Fruit fly (Drosophila melanogaster) whole organism, embryonic: ENCODE measurements around the gene CNPYb.

ENCODE experiments used
- Asciz ChIP-seq: fragments of 200-800 bp; sonication (Bioruptor generic); optimal IDR thresholded peaks from 2 replicates; lab custom pipeline; 2017; ENCODE audit warnings: missing biosample characterization, mild to moderate bottlenecking, missing genetic modification characterization, missing genetic modification reagents
- Atf6 ChIP-seq: fragments of 200-800 bp; sonication (Bioruptor generic); IDR thresholded peaks from 2 replicates; pipeline ENCODE4 v1.3.6; 2022; ENCODE audit warnings: missing biosample characterization, missing genetic modification characterization
- Bdp1 ChIP-seq: fragments of 200-800 bp; sonication (Bioruptor generic); optimal IDR thresholded peaks from 3 replicates; lab custom pipeline; 2016; ENCODE audit warnings: missing biosample characterization, missing genetic modification characterization
- Blimp-1 ChIP-seq: fragments of 200-800 bp; sonication (Bioruptor generic); optimal IDR thresholded peaks from 3 replicates; lab custom pipeline; 2018; ENCODE audit warnings: missing biosample characterization, missing genetic modification characterization, mild to moderate bottlenecking, moderate library complexity, missing genetic modification reagents
- CG14667 ChIP-seq: fragments of 200-800 bp; sonication (Bioruptor generic); IDR thresholded peaks from 2 replicates; pipeline ENCODE4 v1.3.6; 2022; ENCODE audit warnings: missing biosample characterization, missing genetic modification characterization
- CG15601 ChIP-seq: fragments of 200-800 bp; sonication (Bioruptor generic); optimal IDR thresholded peaks from 3 replicates; lab custom pipeline; 2019; ENCODE audit warnings: missing biosample characterization, mild to moderate bottlenecking, missing genetic modification characterization, moderate library complexity
- CG17361 ChIP-seq: fragments of 200-800 bp; sonication (Bioruptor generic); IDR thresholded peaks from 3 replicates; pipeline ENCODE4 v1.3.6; 2022; ENCODE audit warnings: missing biosample characterization, missing genetic modification characterization
- CG17568 ChIP-seq: fragments of 200-800 bp; sonication (Bioruptor generic); optimal IDR thresholded peaks from 2 replicates; lab custom pipeline; 2018; ENCODE audit warnings: missing biosample characterization, mild to moderate bottlenecking, missing genetic modification characterization, moderate library complexity
- CG30431 ChIP-seq: fragments of 200-800 bp; sonication (Bioruptor generic); optimal IDR thresholded peaks from 2 replicates; lab custom pipeline; 2017; ENCODE audit warnings: missing biosample characterization, missing genetic modification characterization
- CG3065 ChIP-seq: fragments of 200-800 bp; sonication (Bioruptor generic); optimal IDR thresholded peaks from 2 replicates; lab custom pipeline; 2016; ENCODE audit warnings: missing biosample characterization, missing genetic modification characterization
- CG33213 ChIP-seq: fragments of 200-800 bp; sonication (Bioruptor generic); optimal IDR thresholded peaks from 3 replicates; lab custom pipeline; 2016; ENCODE audit warnings: missing biosample characterization, missing genetic modification characterization
- CG3726 ChIP-seq: fragments of 200-800 bp; sonication (Bioruptor generic); IDR thresholded peaks from 3 replicates; pipeline ENCODE4, ENCODE4 v1.3.6; 2022; ENCODE audit warnings: missing biosample characterization, missing genetic modification characterization
- CG42726 ChIP-seq: fragments of 200-800 bp; sonication (Bioruptor generic); IDR thresholded peaks from 2 replicates; pipeline ENCODE4 v1.3.6; 2022; ENCODE audit warnings: missing biosample characterization, missing genetic modification characterization; ENCODE audit not compliant: partially characterized antibody
- CG4282 ChIP-seq: fragments of 200-800 bp; sonication (Bioruptor generic); optimal IDR thresholded peaks from 2 replicates; lab custom pipeline; 2016; ENCODE audit warnings: missing biosample characterization, missing genetic modification characterization
- CG4424 ChIP-seq: fragments of 200-800 bp; sonication (Bioruptor generic); optimal IDR thresholded peaks from 3 replicates; lab custom pipeline; 2016; ENCODE audit warnings: missing biosample characterization, missing genetic modification characterization
- CG6683 ChIP-seq: fragments of 200-800 bp; sonication (Bioruptor generic); optimal IDR thresholded peaks from 2 replicates; lab custom pipeline; 2017; ENCODE audit warnings: missing biosample characterization, mild to moderate bottlenecking, missing genetic modification characterization, missing genetic modification reagents
- CG7928 ChIP-seq: fragments of 200-800 bp; sonication (Bioruptor generic); optimal IDR thresholded peaks from 2 replicates; lab custom pipeline; 2017; ENCODE audit warnings: missing biosample characterization, mild to moderate bottlenecking, missing genetic modification characterization
- CG8359 ChIP-seq: fragments of 200-800 bp; sonication (Bioruptor generic); optimal IDR thresholded peaks from 2 replicates; lab custom pipeline; 2017; ENCODE audit warnings: missing biosample characterization, mild to moderate bottlenecking, missing genetic modification characterization, borderline replicate concordance
- CG9609 ChIP-seq: fragments of 200-800 bp; sonication (Bioruptor generic); optimal IDR thresholded peaks from 3 replicates; lab custom pipeline; 2016; ENCODE audit warnings: missing biosample characterization, missing genetic modification characterization
- CG9727 ChIP-seq: fragments of 200-800 bp; sonication (Bioruptor generic); optimal IDR thresholded peaks from 3 replicates; lab custom pipeline; 2017; ENCODE audit warnings: missing biosample characterization, mild to moderate bottlenecking, missing genetic modification characterization
- CG9932 ChIP-seq: fragments of 200-800 bp; sonication (Bioruptor generic); IDR thresholded peaks from 2 replicates; pipeline ENCODE4 v1.3.6; 2022; ENCODE audit warnings: missing biosample characterization, missing genetic modification characterization
- Deaf1 ChIP-seq: fragments of 200-800 bp; optimal IDR thresholded peaks from 3 replicates; lab custom pipeline; 2019; ENCODE audit warnings: missing biosample characterization, mild to moderate bottlenecking, missing genetic modification characterization, moderate library complexity
- Drgx ChIP-seq: fragments of 200-800 bp; sonication (Bioruptor generic); IDR thresholded peaks from 2 replicates; pipeline ENCODE4 v1.3.6; 2022; ENCODE audit warnings: missing biosample characterization, missing genetic modification characterization
- ERR ChIP-seq: fragments of 200-800 bp; sonication (Bioruptor generic); optimal IDR thresholded peaks from 2 replicates; lab custom pipeline; 2016; ENCODE audit warnings: missing biosample characterization, missing genetic modification characterization
- Eip74EF ChIP-seq, 2 experiments: fragments of 200-800 bp in 1 of 2; fragments of >200 bp in 1 of 2; sonication (Bioruptor generic) in 1 of 2; optimal IDR thresholded peaks; 2 replicates each; lab custom pipeline; 2017 to 2019; ENCODE audit warnings: missing biosample characterization in 2 of 2, missing genetic modification characterization in 2 of 2, mild to moderate bottlenecking in 1 of 2, moderate library complexity in 1 of 2
- Ets97D ChIP-seq: fragments of 200-800 bp; sonication (Bioruptor generic); optimal IDR thresholded peaks from 3 replicates; lab custom pipeline; 2016; ENCODE audit warnings: missing biosample characterization, missing genetic modification characterization
- Hmx ChIP-seq: fragments of 200-800 bp; sonication (Bioruptor generic); optimal IDR thresholded peaks from 2 replicates; lab custom pipeline; 2016; ENCODE audit warnings: missing biosample characterization, missing genetic modification characterization
- Hr3 ChIP-seq: fragments of 200-800 bp; sonication (Bioruptor generic); optimal IDR thresholded peaks from 3 replicates; lab custom pipeline; 2016; ENCODE audit warnings: missing biosample characterization, missing genetic modification characterization
- Jarid2 ChIP-seq: fragments of 200-800 bp; sonication (Bioruptor generic); optimal IDR thresholded peaks from 3 replicates; lab custom pipeline; 2017; ENCODE audit warnings: mild to moderate bottlenecking, missing biosample characterization, missing genetic modification reagents, missing genetic modification characterization
- Oaz ChIP-seq: fragments of 200-800 bp; sonication (Bioruptor generic); IDR thresholded peaks from 2 replicates; pipeline ENCODE4 v1.3.6; 2022; ENCODE audit warnings: missing biosample characterization, missing genetic modification characterization
- Rfx ChIP-seq: fragments of 200-800 bp; sonication (Bioruptor generic); IDR thresholded peaks from 2 replicates; pipeline ENCODE4 v1.3.6; 2022; ENCODE audit warnings: missing biosample characterization, missing genetic modification characterization
- btn ChIP-seq: fragments of 200-800 bp; sonication (Bioruptor generic); optimal IDR thresholded peaks from 2 replicates; lab custom pipeline; 2016; ENCODE audit warnings: missing biosample characterization, missing genetic modification characterization
- chm ChIP-seq: fragments of 200-800 bp; sonication (Bioruptor generic); IDR thresholded peaks from 2 replicates; pipeline ENCODE4 v1.3.6; 2022; ENCODE audit warnings: missing biosample characterization, missing genetic modification characterization
- fd102C ChIP-seq: fragments of 200-800 bp; sonication (Bioruptor generic); optimal IDR thresholded peaks from 2 replicates; lab custom pipeline; 2018; ENCODE audit warnings: missing biosample characterization, mild to moderate bottlenecking, missing genetic modification characterization, moderate library complexity
- gce ChIP-seq: fragments of 200-800 bp; sonication (Bioruptor generic); IDR thresholded peaks from 3 replicates; pipeline ENCODE4 v1.3.6; 2022; ENCODE audit warnings: missing biosample characterization, missing genetic modification characterization
- grau ChIP-seq: fragments of 200-800 bp; optimal IDR thresholded peaks from 3 replicates; lab custom pipeline; 2019; ENCODE audit warnings: missing biosample characterization, mild to moderate bottlenecking, missing genetic modification characterization, moderate library complexity
- gt ChIP-seq: fragments of 200-800 bp; sonication (Bioruptor generic); IDR thresholded peaks from 2 replicates; pipeline ENCODE4 v1.3.6; 2022; ENCODE audit warnings: missing biosample characterization, missing genetic modification characterization
- hb ChIP-seq: fragments of 200-800 bp; sonication (Bioruptor generic); IDR thresholded peaks from 3 replicates; pipeline ENCODE4 v1.3.6; 2022; ENCODE audit warnings: missing biosample characterization, missing genetic modification characterization; ENCODE audit not compliant: partially characterized antibody
- hbn ChIP-seq: fragments of 200-800 bp; sonication (Bioruptor generic); IDR thresholded peaks from 2 replicates; pipeline ENCODE4 v1.3.6; 2022; ENCODE audit warnings: missing biosample characterization, missing genetic modification characterization; ENCODE audit not compliant: partially characterized antibody
- jing ChIP-seq: fragments of 200-800 bp; sonication (Bioruptor generic); optimal IDR thresholded peaks from 2 replicates; lab custom pipeline; 2018; ENCODE audit warnings: missing biosample characterization, mild to moderate bottlenecking, missing genetic modification characterization
- onecut ChIP-seq: fragments of 200-800 bp; sonication (Bioruptor generic); IDR thresholded peaks from 2 replicates; pipeline ENCODE4 v1.3.6; 2022; ENCODE audit warnings: missing biosample characterization, missing genetic modification characterization
- pb ChIP-seq: fragments of 200-800 bp; sonication (Bioruptor generic); optimal IDR thresholded peaks from 3 replicates; lab custom pipeline; 2016; ENCODE audit warnings: missing biosample characterization, missing genetic modification characterization
- rib ChIP-seq: fragments of 200-800 bp; sonication (Bioruptor generic); IDR thresholded peaks from 2 replicates; pipeline ENCODE4 v1.3.6; 2022; ENCODE audit warnings: missing biosample characterization, missing genetic modification characterization
- sc ChIP-seq, 3 experiments: fragments of >200 bp in 2 of 3; fragments of 200-800 bp in 1 of 3; sonication (Bioruptor generic) in 1 of 3; optimal IDR thresholded peaks; 2 replicates in 2 of 3; 3 replicates in 1 of 3; lab custom pipeline; 2017; ENCODE audit warnings: mild to moderate bottlenecking in 1 of 3, missing biosample characterization in 1 of 3, missing genetic modification characterization in 1 of 3, missing genetic modification reagents in 1 of 3
- sens-2 ChIP-seq: fragments of 200-800 bp; sonication (Bioruptor generic); IDR thresholded peaks from 2 replicates; pipeline ENCODE4 v1.3.6; 2022; ENCODE audit warnings: missing biosample characterization, missing genetic modification characterization
- seq ChIP-seq: fragments of 200-800 bp; sonication (Bioruptor generic); IDR thresholded peaks from 2 replicates; pipeline ENCODE4 v1.3.6; 2022; ENCODE audit warnings: missing biosample characterization, missing genetic modification characterization
- vvl ChIP-seq: fragments of 200-800 bp; sonication (Bioruptor generic); IDR thresholded peaks from 2 replicates; pipeline ENCODE4 v1.3.6; 2022; ENCODE audit warnings: missing biosample characterization, missing genetic modification characterization
- z ChIP-seq: fragments of 200-800 bp; sonication (Bioruptor generic); IDR thresholded peaks from 3 replicates; pipeline ENCODE4 v1.3.6; 2022; ENCODE audit warnings: missing biosample characterization, missing genetic modification characterization

The CNPYb gene

dm6 chr3L:19045299-19046025 lies 50.6 kb downstream of the CNPYb start, which contains the start of gene nkd (continued):
- TF ChIP-seq gt (GFP tag; lab: Robert Waterston, UW): peak; percentile 28; the same call in 1 of the 2 replicates
- TF ChIP-seq ERR (GFP tag; lab: Kevin White, UChicago): peak; percentile 4
- TF ChIP-seq Deaf1 (tag; lab: Kevin White, UChicago): peak; percentile 68
- TF ChIP-seq CG9609: peak; percentile 34
- peak in 1 of 2 experiments; percentile 84 for TF ChIP-seq Eip74EF (GFP tag; optimal IDR thresholded peaks at IDR 0.05; lab: Kevin White, UChicago)
- no peak for TF ChIP-seq Hmx (GFP tag; lab: Kevin White, UChicago)
- no peak for TF ChIP-seq jing
- TF ChIP-seq CG7928: no peak
- TF ChIP-seq z: peak; percentile 17; the same call in 1 of the 3 replicates
- peak; percentile 84 for TF ChIP-seq CG9727 (GFP tag; lab: Kevin White, UChicago)
- peak; percentile 34 for TF ChIP-seq pb
- peak; percentile 81; the same call in 1 of the 2 replicates for TF ChIP-seq rib (GFP tag; lab: Robert Waterston, UW)
- peak; percentile 50 for TF ChIP-seq CG4282 (GFP tag; lab: Kevin White, UChicago)
- peak; percentile 88 for TF ChIP-seq seq (GFP tag; lab: Robert Waterston, UW)
- TF ChIP-seq CG15601 (tag; lab: Kevin White, UChicago): peak; percentile 86
- TF ChIP-seq Drgx (GFP tag; lab: Robert Waterston, UW): peak; percentile 92
- peak; percentile 29; the same call in 1 of the 2 replicates for TF ChIP-seq Oaz (GFP tag; lab: Robert Waterston, UW)
- TF ChIP-seq hbn (GFP tag; lab: Robert Waterston, UW): peak; percentile 18; the same call in 1 of the 2 replicates
- TF ChIP-seq grau (tag; lab: Kevin White, UChicago): peak; percentile 90
- peak; percentile 59; the same call in 1 of the 3 replicates for TF ChIP-seq CG3726 (GFP tag; lab: Robert Waterston, UW)
- peak; percentile 82 for TF ChIP-seq CG17568 (GFP tag; lab: Kevin White, UChicago)
- TF ChIP-seq Jarid2 (GFP tag; lab: Kevin White, UChicago): peak; percentile 99
- TF ChIP-seq sens-2 (GFP tag; lab: Robert Waterston, UW): peak; percentile 87
- TF ChIP-seq CG6683 (GFP tag; lab: Kevin White, UChicago): peak; percentile 60
- peak; percentile 89 for TF ChIP-seq Blimp-1 (GFP tag; lab: Kevin White, UChicago)
- TF ChIP-seq CG17361: peak; percentile 95
- TF ChIP-seq CG33213: peak; percentile 53
- peak; percentile 43 for TF ChIP-seq CG30431 (GFP tag; lab: Kevin White, UChicago)
- TF ChIP-seq onecut: peak; percentile 90
- no peak for TF ChIP-seq btn (GFP tag; lab: Kevin White, UChicago)
- peak; percentile 93 for TF ChIP-seq Rfx (GFP tag; lab: Robert Waterston, UW)
- peak; percentile 85 for TF ChIP-seq Atf6 (GFP tag; lab: Robert Waterston, UW)
- peak; percentile 79 for TF ChIP-seq Asciz (GFP tag; lab: Kevin White, UChicago)
- TF ChIP-seq CG8359 (GFP tag; lab: Kevin White, UChicago): no peak
- TF ChIP-seq hb (GFP tag; lab: Robert Waterston, UW): no peak
- TF ChIP-seq CG14667: peak; percentile 82
- peak; percentile 82 for TF ChIP-seq CG4424
- TF ChIP-seq vvl (GFP tag; lab: Robert Waterston, UW): peak; percentile 97
- no peak for TF ChIP-seq sc (optimal IDR thresholded peaks at IDR 0.05; lab: Kevin White, UChicago)
- peak; percentile 77 for TF ChIP-seq sc (GFP tag; optimal IDR thresholded peaks at IDR 0.05; lab: Kevin White, UChicago)
- TF ChIP-seq CG42726 (GFP tag; lab: Robert Waterston, UW): peak; percentile 65; the same call in 1 of the 2 replicates
- peak; percentile 15 for TF ChIP-seq Bdp1
- peak; percentile 95 for TF ChIP-seq chm
- peak; percentile 93 for TF ChIP-seq CG9932 (GFP tag; lab: Robert Waterston, UW)
- peak; percentile 41 for TF ChIP-seq fd102C
- TF ChIP-seq Ets97D (GFP tag; lab: Kevin White, UChicago): peak; percentile 43
- peak; percentile 91 for TF ChIP-seq Hr3
- peak; percentile 77 for TF ChIP-seq CG3065 (GFP tag; lab: Kevin White, UChicago)
- TF ChIP-seq gce (GFP tag; lab: Robert Waterston, UW): peak; percentile 93
